Worm (Caenorhabditis elegans): ENCODE results near the gene cyb-2.1.

Gene cyb-2.1

ce11 chrIV:10978641-10979040, 7.1 kb upstream of the cyb-2.1 start:
- TF ChIP-seq let-526 (GFP tag; IDR thresholded peaks at IDR 0.05) (no peak), F33H1.4 (GFP tag; IDR thresholded peaks at IDR 0.05) (no peak), hmg-1.2 (GFP tag; IDR thresholded peaks at IDR 0.05) (0 out of 2 replicates have a peak, but pooled peaks have one; percentile 9)

- TF ChIP-seq zfh-2 (GFP tag; conservative IDR thresholded peaks at IDR 0.05) (0 out of 2 replicates have a peak, but pooled peaks have one; percentile 12), chd-7 (tag; optimal IDR thresholded peaks at IDR 0.05) (no peak), K12H6.12 (tag; optimal IDR thresholded peaks at IDR 0.05) (peak; percentile 1), cebp-1 (GFP tag; IDR thresholded peaks at IDR 0.05) (no peak), cebp-1 (tag; optimal IDR thresholded peaks at IDR 0.05) (peak; percentile 19)
Observed at ce11 chrIV:10979689-10980088, 6.1 kb upstream of the cyb-2.1 start.

ce11 chrIV:10980628-10981027, 5.2 kb upstream of the cyb-2.1 start:
- TF ChIP-seq aptf-3 (GFP tag; IDR thresholded peaks at IDR 0.05) (no peak), hsf-1 (GFP tag; IDR thresholded peaks at IDR 0.05) (peak; percentile 83), rpc-1 (optimal IDR thresholded peaks at IDR 0.05) (peak; percentile 24), rpc-1 (tag; optimal IDR thresholded peaks at IDR 0.05) (no peak), dox-1 (GFP tag; IDR thresholded peaks at IDR 0.05) (no peak), pha-4 (tag; optimal IDR thresholded peaks at IDR 0.05) (no peak), B0035.1 (tag; optimal IDR thresholded peaks at IDR 0.05) (no peak), hmg-1.2 (GFP tag; IDR thresholded peaks at IDR 0.05) (peak; percentile 46; the same call in 1 of the 2 replicates)

ce11 chrIV:10981761-10982160, 4.0 kb upstream of the cyb-2.1 start, which contains the start of gene Y43E12A.2:
Gene Y43E12A.2, plus strand, starts transcription at chrIV:10982061.
- TF ChIP-seq F57A8.1 (GFP tag; optimal IDR thresholded peaks at IDR 0.05), result no peak
- TF ChIP-seq K11D2.4 (GFP tag; IDR thresholded peaks at IDR 0.05), result no peak
- no peak for TF ChIP-seq mes-4 (tag; optimal IDR thresholded peaks at IDR 0.05)
- no peak for TF ChIP-seq madf-8 (GFP tag; conservative IDR thresholded peaks at IDR 0.05)
- TF ChIP-seq Y56A3A.18 (GFP tag; IDR thresholded peaks at IDR 0.05), result no peak
- TF ChIP-seq bed-1 (GFP tag; IDR thresholded peaks at IDR 0.05), result no peak
- TF ChIP-seq F49E8.2 (tag; optimal IDR thresholded peaks at IDR 0.05; ENCODE audit: insufficient read depth), result no peak
- TF ChIP-seq madf-10 (tag; optimal IDR thresholded peaks at IDR 0.05), result no peak
- TF ChIP-seq Y67H2A.10 (GFP tag; conservative IDR thresholded peaks at IDR 0.05), result no peak
- TF ChIP-seq tbx-9 (tag; optimal IDR thresholded peaks at IDR 0.05; ENCODE audit: borderline replicate concordance), result no peak

- TF ChIP-seq ceh-91 (GFP tag; IDR thresholded peaks at IDR 0.05) (peak; percentile 34; the same call in 1 of the 2 replicates), ekl-4 (GFP tag; IDR thresholded peaks at IDR 0.05) (peak; percentile 60; the same call in 1 of the 2 replicates), D2030.7 (GFP tag; IDR thresholded peaks at IDR 0.05) (peak; percentile 24; the same call in 1 of the 2 replicates), madf-6 (GFP tag; IDR thresholded peaks at IDR 0.05) (peak; percentile 72), Y53G8AR.9 (GFP tag; conservative IDR thresholded peaks at IDR 0.05) (0 out of 2 replicates have a peak, but pooled peaks have one; percentile 48), hsf-1 (GFP tag; IDR thresholded peaks at IDR 0.05) (0 out of 2 replicates have a peak, but pooled peaks have one; percentile 43), rcor-1 (GFP tag; IDR thresholded peaks at IDR 0.05) (0 out of 2 replicates have a peak, but pooled peaks have one; percentile 5), F33H1.4 (GFP tag; IDR thresholded peaks at IDR 0.05) (peak; percentile 28; the same call in 1 of the 2 replicates), madf-8 (GFP tag; conservative IDR thresholded peaks at IDR 0.05) (peak; percentile 30; the same call in 1 of the 2 replicates)
Observed at ce11 chrIV:10987342-10987945, 1.7 kb downstream of the cyb-2.1 start, which contains the start of gene Y43E12A.3. Gene Y43E12A.3, plus strand, starts transcription at chrIV:10987895.
